Worm (Caenorhabditis elegans) whole organism, L4 larva: ENCODE data around the gene xtr-2.
"Not testable (repeated sequence)": the region's sequence is repeated elsewhere in the genome, so short reads cannot be mapped to it uniquely, and the experiment has no call there.

Experiments used
- D1046.2 ChIP-seq: fragments of 200-800 bp; sonication (Bioruptor generic); IDR thresholded peaks from 2 replicates; pipeline ENCODE4 v1.3.6; 2022; ENCODE audit warnings: missing genetic modification characterization, missing compliant biosample characterization
- F26F4.8 ChIP-seq: fragments of 200-800 bp; sonication (Bioruptor generic); conservative IDR thresholded peaks from 2 replicates; pipeline ENCODE4 v1.3.6; 2022; ENCODE audit warnings: missing genetic modification characterization, missing compliant biosample characterization
- F49E8.2 ChIP-seq: sonication (generic microtip); optimal IDR thresholded peaks from 2 replicates; lab custom pipeline; 2016; ENCODE audit warnings: missing compliant biosample characterization, mild to moderate bottlenecking, missing genetic modification characterization, borderline replicate concordance
- Y5F2A.4 ChIP-seq: fragments of 200-800 bp; sonication (Bioruptor generic); optimal IDR thresholded peaks from 2 replicates; lab custom pipeline; 2018; ENCODE audit warnings: mild to moderate bottlenecking, missing genetic modification characterization, missing compliant biosample characterization
- aly-2 ChIP-seq: sonication (generic microtip); optimal IDR thresholded peaks from 2 replicates; lab custom pipeline; 2018; ENCODE audit warnings: missing biosample characterization, missing genetic modification characterization
- arid-1 ChIP-seq: fragments of 200-800 bp; sonication (Bioruptor generic); conservative IDR thresholded peaks from 2 replicates; pipeline ENCODE4 v1.3.6; 2022; ENCODE audit warnings: missing genetic modification reagents, missing genetic modification characterization, missing compliant biosample characterization
- attf-4 ChIP-seq: sonication (generic microtip); optimal IDR thresholded peaks from 3 replicates; lab custom pipeline; 2017; ENCODE audit warnings: missing biosample characterization, missing genetic modification characterization
- ceh-44 ChIP-seq: fragments of 200-800 bp; sonication (Bioruptor generic); IDR thresholded peaks from 2 replicates; pipeline ENCODE4 v1.3.6; 2022; ENCODE audit warnings: missing genetic modification reagents, missing genetic modification characterization, missing compliant biosample characterization
- ceh-62 ChIP-seq: sonication (generic microtip); optimal IDR thresholded peaks from 2 replicates; lab custom pipeline; 2017; ENCODE audit warnings: missing biosample characterization, missing genetic modification characterization
- cey-2 ChIP-seq: sonication (generic microtip); optimal IDR thresholded peaks from 3 replicates; lab custom pipeline; 2017; ENCODE audit warnings: missing genetic modification characterization, mild to moderate bottlenecking, missing compliant biosample characterization, antibody characterized with exemption, borderline replicate concordance; ENCODE audit not compliant: insufficient read depth
- dpl-1 ChIP-seq: fragments of 150-350 bp; optimal IDR thresholded peaks from 2 replicates; lab custom pipeline; 2014; ENCODE audit warnings: missing biosample characterization, missing genetic modification reagents, missing genetic modification characterization
- lin-1 ChIP-seq: fragments of 200-800 bp; sonication (Bioruptor generic); IDR thresholded peaks from 2 replicates; pipeline ENCODE4 v1.3.6; 2022; ENCODE audit warnings: missing genetic modification reagents, missing genetic modification characterization, missing compliant biosample characterization
- lin-39 ChIP-seq: fragments of 150-350 bp; optimal IDR thresholded peaks from 2 replicates; lab custom pipeline; 2014; ENCODE audit warnings: missing biosample characterization, missing genetic modification reagents, missing genetic modification characterization
- madf-9 ChIP-seq: fragments of 200-800 bp; sonication (Bioruptor generic); conservative IDR thresholded peaks from 2 replicates; pipeline ENCODE4 v1.3.6; 2022; ENCODE audit warnings: missing genetic modification reagents, missing genetic modification characterization, missing compliant biosample characterization
- mep-1 ChIP-seq: fragments of 150-350 bp; sonication (generic microtip); optimal IDR thresholded peaks from 3 replicates; lab custom pipeline; 2014; ENCODE audit warnings: missing biosample characterization, missing genetic modification characterization
- mxl-2 ChIP-seq: fragments of 200-800 bp; sonication (Bioruptor generic); conservative IDR thresholded peaks from 2 replicates; pipeline ENCODE4 v1.3.6; 2022; ENCODE audit warnings: missing genetic modification reagents, missing genetic modification characterization, missing compliant biosample characterization
- mxl-3 ChIP-seq: fragments of 200-800 bp; sonication (Bioruptor generic); optimal IDR thresholded peaks from 2 replicates; lab custom pipeline; 2018; ENCODE audit warnings: mild to moderate bottlenecking, missing genetic modification characterization, missing compliant biosample characterization
- nhr-76 ChIP-seq: fragments of 150-350 bp; optimal IDR thresholded peaks from 2 replicates; lab custom pipeline; 2014; ENCODE audit warnings: missing biosample characterization, missing genetic modification characterization
- nhr-77 ChIP-seq: fragments of 150-350 bp; optimal IDR thresholded peaks from 2 replicates; lab custom pipeline; 2014; ENCODE audit warnings: missing biosample characterization, missing genetic modification characterization
- pha-4 ChIP-seq, 2 experiments: fragments of 150-350 bp in 1 of 2; fragments of 200-800 bp in 1 of 2; sonication (Bioruptor generic) in 1 of 2; IDR thresholded peaks in 1 of 2; optimal IDR thresholded peaks in 1 of 2; 2 replicates each; pipeline versions ENCODE4 v1.3.6 to Lab custom; 2014 to 2022; ENCODE audit warnings: missing genetic modification characterization in 2 of 2, missing genetic modification reagents in 2 of 2, missing biosample characterization in 1 of 2, missing compliant biosample characterization in 1 of 2
- php-3 ChIP-seq: fragments of 200-800 bp; sonication (Bioruptor generic); IDR thresholded peaks from 2 replicates; pipeline ENCODE4 v1.3.6; 2022; ENCODE audit warnings: missing genetic modification reagents, missing genetic modification characterization, missing compliant biosample characterization
- set-16 ChIP-seq: fragments of 200-800 bp; sonication (Bioruptor generic); IDR thresholded peaks from 2 replicates; pipeline ENCODE4 v1.3.6; 2022; ENCODE audit warnings: missing genetic modification reagents, missing genetic modification characterization, missing compliant biosample characterization
- snpc-1.2 ChIP-seq: fragments of 200-800 bp; sonication (Bioruptor generic); IDR thresholded peaks from 2 replicates; pipeline ENCODE4 v1.3.6; 2022; ENCODE audit warnings: missing genetic modification reagents, missing genetic modification characterization, missing compliant biosample characterization
- spr-1 ChIP-seq: sonication (generic microtip); optimal IDR thresholded peaks from 2 replicates; lab custom pipeline; 2016; ENCODE audit warnings: mild to moderate bottlenecking, missing genetic modification characterization, missing compliant biosample characterization
- unc-62 ChIP-seq, 3 experiments: fragments of 150-350 bp in 1 of 3; sonication (generic microtip); optimal IDR thresholded peaks in 2 of 3; peaks in 1 of 3; 1 replicate in 1 of 3; 2 replicates in 2 of 3; lab custom pipeline; 2014 to 2017; ENCODE audit warnings: missing biosample characterization in 3 of 3, missing genetic modification characterization in 3 of 3, missing genetic modification reagents in 3 of 3, missing genotype in 1 of 3
- zfp-2 ChIP-seq: sonication (generic microtip); optimal IDR thresholded peaks from 2 replicates; lab custom pipeline; 2016; ENCODE audit warnings: mild to moderate bottlenecking, missing genetic modification characterization, missing compliant biosample characterization
- zfp-3 ChIP-seq: fragments of 200-800 bp; sonication (Bioruptor generic); conservative IDR thresholded peaks from 2 replicates; pipeline ENCODE4 v1.3.6; 2022; ENCODE audit warnings: missing genetic modification reagents, missing genetic modification characterization, missing compliant biosample characterization
- zip-2 ChIP-seq: fragments of 150-350 bp; optimal IDR thresholded peaks from 2 replicates; lab custom pipeline; 2014; ENCODE audit warnings: missing biosample characterization, missing genetic modification characterization

The xtr-2 gene

DNA sequence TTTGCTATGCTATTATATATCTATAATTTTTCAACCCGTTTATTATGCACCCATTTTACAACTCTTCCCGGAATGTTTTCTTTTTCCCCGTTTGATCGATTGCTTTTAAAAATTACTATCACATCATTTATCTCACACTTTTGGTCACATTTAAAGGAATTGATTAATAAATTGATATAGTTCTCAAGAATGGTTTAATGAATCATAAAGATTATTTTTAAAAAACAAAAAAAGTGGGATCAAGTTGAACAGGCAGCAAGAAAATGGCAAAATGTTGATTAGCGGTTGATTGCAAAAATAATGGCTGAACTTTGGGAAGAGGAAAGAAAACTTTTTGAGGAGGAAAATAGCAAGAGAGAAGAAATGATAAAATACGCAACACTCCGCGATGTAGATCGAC lies 15.5 kb upstream of the xtr-2 start, which contains the start of gene W06D11.5:
TSS of gene W06D11.5 (plus strand) at position 301 of the 400 bp plus-strand sequence.
- TF ChIP-seq lin-39, result no peak
- no peak for TF ChIP-seq set-16
- no peak for TF ChIP-seq nhr-77 (tag; lab: Kevin White, UChicago)
- TF ChIP-seq lin-1, result no peak
- TF ChIP-seq zip-2 (tag; lab: Kevin White, UChicago), result no peak
- TF ChIP-seq attf-4 (tag; lab: Kevin White, UChicago), result no peak

- not testable (repeated sequence) for TF ChIP-seq F26F4.8; mxl-3 (GFP tag; lab: Kevin White, UChicago); snpc-1.2 (GFP tag; lab: Robert Waterston, UW)
Measured at ce11 chrX:12302755-12303154, 12.6 kb upstream of the xtr-2 start, which contains the start of gene dot-1.3. dot-1.3 (minus strand) TSS chrX:12302855.

ce11 chrX:12304231-12304630 lies 11.1 kb upstream of the xtr-2 start:
- 0 out of 2 replicates have a peak, but pooled peaks have one; percentile 13 for TF ChIP-seq arid-1 (GFP tag; lab: Robert Waterston, UW)
- TF ChIP-seq D1046.2, result 0 out of 2 replicates have a peak, but pooled peaks have one; percentile 31
- no peak for TF ChIP-seq pha-4 (GFP tag; IDR thresholded peaks at IDR 0.05; lab: Robert Waterston, UW)
- TF ChIP-seq pha-4 (tag; optimal IDR thresholded peaks at IDR 0.05; lab: Kevin White, UChicago), result no peak
- TF ChIP-seq mep-1 (tag; lab: Kevin White, UChicago), result no peak
- TF ChIP-seq zfp-3, result no peak
- no peak for TF ChIP-seq attf-4 (tag; lab: Kevin White, UChicago)
- peak; percentile 47; the same call in 1 of the 2 replicates for TF ChIP-seq ceh-44 (GFP tag; lab: Robert Waterston, UW)
- TF ChIP-seq set-16, result no peak
- no peak for TF ChIP-seq dpl-1 (GFP tag; lab: Kevin White, UChicago)
- no peak for TF ChIP-seq zfp-2 (tag; lab: Kevin White, UChicago)

DNA sequence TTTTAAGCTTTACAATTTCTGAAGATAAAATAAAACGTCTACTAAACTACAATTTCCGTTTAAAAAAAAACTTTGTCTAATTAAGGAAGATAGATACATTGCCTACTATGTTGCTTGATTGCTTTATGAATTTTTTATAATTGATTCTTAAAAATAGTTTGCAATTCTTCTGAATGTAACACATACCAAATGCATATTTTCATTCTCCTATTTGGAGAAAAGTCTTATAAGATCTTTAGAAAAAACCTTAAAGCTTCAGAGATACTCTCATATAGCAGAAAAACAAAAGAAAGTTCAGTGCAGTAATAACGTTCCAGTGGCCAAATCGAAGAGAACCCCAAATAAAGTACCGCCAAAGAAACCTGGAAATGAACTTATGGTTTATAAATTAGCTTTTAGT lies 8.8 kb upstream of the xtr-2 start, which contains the start of gene phf-32:
TSS of gene phf-32 (plus strand) at position 301 of the 400 bp plus-strand sequence.
- TF ChIP-seq Y5F2A.4 (GFP tag; lab: Kevin White, UChicago), result no peak
- TF ChIP-seq spr-1 (tag; lab: Kevin White, UChicago), result no peak
- no peak for TF ChIP-seq nhr-76
- no peak for TF ChIP-seq ceh-62 (tag; lab: Kevin White, UChicago)
- TF ChIP-seq, all 104 proteins: peak for 0

DNA sequence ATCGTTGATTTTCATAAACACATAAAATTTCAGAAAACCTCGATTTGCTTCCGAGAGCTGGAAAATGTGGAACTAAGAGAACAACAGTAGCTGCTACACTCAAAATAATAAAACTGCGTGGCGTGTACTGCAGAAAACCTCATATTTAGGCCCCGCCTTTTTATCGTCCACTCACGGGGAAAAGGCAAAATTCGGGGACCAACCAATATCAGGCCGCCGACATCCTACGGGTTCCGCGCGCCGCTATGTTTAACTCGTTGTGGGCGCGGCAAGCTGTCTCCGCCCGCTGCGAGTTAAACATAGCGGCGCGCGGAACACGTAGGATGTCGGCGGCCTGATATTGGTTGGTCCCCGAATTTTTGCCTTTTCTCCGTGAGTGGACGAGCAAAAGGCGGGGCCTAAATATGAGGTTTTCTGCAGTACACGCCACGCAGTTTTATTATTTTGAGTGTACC lies 7.3 kb upstream of the xtr-2 start, which contains the start of gene F17A2.16:
TSS of gene F17A2.16 (plus strand) at position 405 of the 455 bp plus-strand sequence.
- TF ChIP-seq snpc-1.2 (GFP tag; lab: Robert Waterston, UW), result peak; percentile 82
- TF ChIP-seq unc-62 (GFP tag; optimal IDR thresholded peaks at IDR 0.05 in 1 of 2; lab: Kevin White, UChicago), result peak in 1 of 2 experiments; percentile 54
- not testable (repeated sequence) for TF ChIP-seq unc-62 (tag; optimal IDR thresholded peaks at IDR 0.05; lab: Kevin White, UChicago)

DNA sequence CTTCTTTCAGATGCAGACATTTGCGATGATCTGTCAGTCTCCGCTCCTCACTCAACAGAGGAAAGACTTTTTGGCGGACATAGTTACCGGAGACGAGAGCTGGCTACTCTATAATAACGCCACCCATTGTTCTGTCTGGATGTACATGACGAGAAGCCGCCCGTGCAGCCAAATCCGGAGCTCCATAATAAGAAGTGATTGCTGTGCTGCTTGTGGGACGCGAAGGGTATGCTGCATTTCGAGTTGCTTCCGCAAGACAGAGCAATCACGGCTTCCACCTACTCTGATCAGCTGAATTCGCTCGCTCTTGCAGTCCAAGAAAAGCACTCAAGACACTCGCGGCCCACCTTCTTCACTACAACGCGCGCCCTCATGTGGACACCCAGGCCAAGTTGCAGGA lies 1.6 kb upstream of the xtr-2 start:
- no peak for TF ChIP-seq aly-2 (tag; lab: Kevin White, UChicago)
- no peak for TF ChIP-seq cey-2 (tag; lab: Kevin White, UChicago)
- TF ChIP-seq php-3 (GFP tag; lab: Robert Waterston, UW), result no peak
- TF ChIP-seq madf-9 (GFP tag; lab: Robert Waterston, UW), result 0 out of 2 replicates have a peak, but pooled peaks have one; percentile 5
- no peak for TF ChIP-seq F49E8.2 (tag; lab: Kevin White, UChicago)
- peak; percentile 59; the same call in 1 of the 2 replicates for TF ChIP-seq mxl-2 (GFP tag; lab: Robert Waterston, UW)
